Worm (Caenorhabditis elegans) whole organism, L1 larva: Measurements from ENCODE around the gene M176.4.

Experiments used
- aly-2 ChIP-seq: fragments of 150-350 bp; optimal IDR thresholded peaks from 2 replicates; lab custom pipeline; 2014; ENCODE audit warnings: missing biosample characterization, missing genetic modification characterization
- hpl-2 ChIP-seq: fragments of 150-350 bp; optimal IDR thresholded peaks from 2 replicates; lab custom pipeline; 2014; ENCODE audit warnings: missing biosample characterization, missing genetic modification reagents, missing genetic modification characterization
- lin-39 ChIP-seq: fragments of 150-350 bp; optimal IDR thresholded peaks from 2 replicates; lab custom pipeline; 2014; ENCODE audit warnings: missing biosample characterization, missing genetic modification reagents, missing genetic modification characterization
- mdl-1 ChIP-seq, 2 experiments: fragments of 150-350 bp; optimal IDR thresholded peaks; 2 replicates each; lab custom pipeline; 2014 to 2017; ENCODE audit warnings: missing biosample characterization in 2 of 2, missing genetic modification characterization in 2 of 2, inconsistent platforms in 1 of 2
- nhr-237 ChIP-seq: fragments of 150-350 bp; optimal IDR thresholded peaks from 2 replicates; lab custom pipeline; 2014; ENCODE audit warnings: missing biosample characterization, missing genetic modification characterization
- nhr-28 ChIP-seq: fragments of 150-350 bp; optimal IDR thresholded peaks from 2 replicates; lab custom pipeline; 2014; ENCODE audit warnings: missing biosample characterization, missing genetic modification characterization
- nhr-76 ChIP-seq: sonication (generic microtip); optimal IDR thresholded peaks from 2 replicates; lab custom pipeline; 2017; ENCODE audit warnings: missing biosample characterization, missing genetic modification characterization
- nhr-90 ChIP-seq: sonication (generic microtip); optimal IDR thresholded peaks from 2 replicates; lab custom pipeline; 2016; ENCODE audit warnings: mild to moderate bottlenecking, missing genetic modification characterization, missing compliant biosample characterization; ENCODE audit not compliant: poor library complexity
- pqm-1 ChIP-seq: sonication (generic microtip); optimal IDR thresholded peaks from 3 replicates; lab custom pipeline; 2017; ENCODE audit warnings: missing biosample characterization, missing genetic modification characterization
- sptf-1 ChIP-seq: fragments of 150-350 bp; optimal IDR thresholded peaks from 2 replicates; lab custom pipeline; 2014; ENCODE audit warnings: missing biosample characterization, missing genetic modification characterization
- ztf-11 ChIP-seq, 2 experiments: sonication (generic microtip); optimal IDR thresholded peaks; 2 replicates each; lab custom pipeline; 2016 to 2017; ENCODE audit warnings: missing genetic modification characterization in 2 of 2, missing biosample characterization in 1 of 2, missing compliant biosample characterization in 1 of 2

- TF ChIP-seq lin-39 (tag; lab: Kevin White, UChicago) (no peak), ztf-11 (tag; optimal IDR thresholded peaks at IDR 0.05; lab: Kevin White, UChicago) (no peak), hpl-2 (GFP tag; lab: Kevin White, UChicago) (no peak), aly-2 (tag; lab: Kevin White, UChicago) (no peak), nhr-28 (tag; lab: Kevin White, UChicago) (no peak), pqm-1 (tag; lab: Kevin White, UChicago) (no peak), nhr-76 (no peak), nhr-90 (tag; lab: Kevin White, UChicago) (no peak), mdl-1 (tag; optimal IDR thresholded peaks at IDR 0.05; lab: Kevin White, UChicago) (no peak), nhr-237 (tag; lab: Kevin White, UChicago) (no peak), sptf-1 (no peak)
Measured at ce11 chrII:9379796-9380195, 38.4 kb upstream of the M176.4 start, which contains the start of gene srh-48.
